Worm (Caenorhabditis elegans) whole organism, early embryonic: ENCODE data around the gene C18D4.12.

ENCODE experiments used
- B0310.2 ChIP-seq: sonication (generic microtip); optimal IDR thresholded peaks from 2 replicates; lab custom pipeline; 2016; ENCODE audit warnings: mild to moderate bottlenecking, missing genetic modification characterization, missing compliant biosample characterization
- F13C5.2 ChIP-seq: sonication (generic microtip); optimal IDR thresholded peaks from 2 replicates; lab custom pipeline; 2017; ENCODE audit warnings: mild to moderate bottlenecking, missing genetic modification characterization, inconsistent platforms, missing compliant biosample characterization
- aly-1 ChIP-seq: sonication (generic microtip); optimal IDR thresholded peaks from 2 replicates; lab custom pipeline; 2016; ENCODE audit warnings: missing genetic modification characterization, missing compliant biosample characterization
- ama-1 ChIP-seq: fragments of 150-350 bp; optimal IDR thresholded peaks from 2 replicates; lab custom pipeline; 2014
- ceh-13 ChIP-seq: fragments of 200-800 bp; sonication (Bioruptor generic); optimal IDR thresholded peaks from 2 replicates; lab custom pipeline; 2018; ENCODE audit warnings: mild to moderate bottlenecking, missing genetic modification characterization, missing compliant biosample characterization
- ceh-36 ChIP-seq: sonication (generic microtip); optimal IDR thresholded peaks from 2 replicates; lab custom pipeline; 2016; ENCODE audit warnings: missing genetic modification characterization, inconsistent platforms, missing compliant biosample characterization
- ets-7 ChIP-seq: sonication (generic microtip); optimal IDR thresholded peaks from 2 replicates; lab custom pipeline; 2016; ENCODE audit warnings: missing genotype, missing genetic modification characterization, missing compliant biosample characterization
- flt-1 ChIP-seq: fragments of 200-800 bp; sonication (Bioruptor generic); IDR thresholded peaks from 2 replicates; pipeline ENCODE4 v1.3.6; 2022; ENCODE audit warnings: missing genetic modification characterization, missing compliant biosample characterization
- hmbx-1 ChIP-seq: sonication (generic microtip); optimal IDR thresholded peaks from 2 replicates; lab custom pipeline; 2016; ENCODE audit warnings: mild to moderate bottlenecking, missing genetic modification characterization, missing compliant biosample characterization
- hmg-4 ChIP-seq: fragments of 200-800 bp; sonication (Bioruptor generic); optimal IDR thresholded peaks from 2 replicates; lab custom pipeline; 2018; ENCODE audit warnings: mild to moderate bottlenecking, missing genetic modification characterization, missing compliant biosample characterization
- hnd-1 ChIP-seq: sonication (generic microtip); optimal IDR thresholded peaks from 2 replicates; lab custom pipeline; 2016; ENCODE audit warnings: missing genetic modification characterization, missing compliant biosample characterization
- pes-1 ChIP-seq: fragments of 200-800 bp; sonication (Bioruptor generic); IDR thresholded peaks from 2 replicates; pipeline ENCODE4 v1.3.6; 2022; ENCODE audit warnings: missing genetic modification reagents, missing genetic modification characterization, missing compliant biosample characterization
- scrt-1 ChIP-seq: fragments of 200-800 bp; sonication (Bioruptor generic); IDR thresholded peaks from 2 replicates; pipeline ENCODE4 v1.3.6; 2022; ENCODE audit warnings: missing genetic modification characterization, missing compliant biosample characterization
- sea-1 ChIP-seq: fragments of 200-800 bp; sonication (Bioruptor generic); conservative IDR thresholded peaks from 2 replicates; pipeline ENCODE4 v1.3.6; 2022; ENCODE audit warnings: missing genetic modification characterization, missing compliant biosample characterization
- tbx-11 ChIP-seq: fragments of 200-800 bp; sonication (Bioruptor generic); IDR thresholded peaks from 2 replicates; pipeline ENCODE4 v1.3.6; 2022; ENCODE audit warnings: missing genetic modification characterization, missing compliant biosample characterization
- tbx-37 ChIP-seq: fragments of 200-800 bp; sonication (Bioruptor generic); conservative IDR thresholded peaks from 2 replicates; pipeline ENCODE4 v1.3.6; 2022; ENCODE audit warnings: missing genetic modification reagents, missing genetic modification characterization, missing compliant biosample characterization
- tra-4 ChIP-seq: sonication (generic microtip); optimal IDR thresholded peaks from 2 replicates; lab custom pipeline; 2017; ENCODE audit warnings: missing genetic modification characterization, missing compliant biosample characterization

C18D4.12 gene

DNA sequence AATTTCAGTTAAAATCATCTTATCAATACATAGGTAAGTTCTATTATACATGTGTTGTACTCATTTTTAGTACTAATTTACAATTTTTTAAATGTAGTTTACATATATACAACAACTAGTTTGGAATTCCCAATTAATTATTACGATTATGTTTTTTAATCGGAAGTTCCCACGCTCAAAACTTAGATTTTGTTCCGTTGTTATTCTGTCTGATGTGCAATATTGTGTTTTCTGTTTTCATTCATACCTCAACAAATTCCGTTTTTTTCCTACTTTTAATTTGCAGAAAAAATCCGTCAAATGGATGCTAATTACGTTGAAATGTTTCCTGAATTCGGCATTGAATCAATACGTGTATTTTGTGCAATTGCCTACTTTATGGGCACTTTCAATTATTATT lies 24.1 kb downstream of the C18D4.12 start, which contains the start of gene srw-31:
srw-31 (plus strand) TSS at position 301 of the 400 bp plus-strand sequence.
- TF ChIP-seq hmbx-1 (no peak), B0310.2 (tag; lab: Kevin White, UChicago) (no peak), aly-1 (tag; lab: Kevin White, UChicago) (no peak), scrt-1 (no peak), hmg-4 (GFP tag; lab: Kevin White, UChicago) (no peak), tbx-37 (GFP tag; lab: Robert Waterston, UW) (no peak), sea-1 (no peak), hnd-1 (no peak), ets-7 (tag; lab: Kevin White, UChicago) (no peak), tra-4 (tag; lab: Kevin White, UChicago) (no peak)

DNA sequence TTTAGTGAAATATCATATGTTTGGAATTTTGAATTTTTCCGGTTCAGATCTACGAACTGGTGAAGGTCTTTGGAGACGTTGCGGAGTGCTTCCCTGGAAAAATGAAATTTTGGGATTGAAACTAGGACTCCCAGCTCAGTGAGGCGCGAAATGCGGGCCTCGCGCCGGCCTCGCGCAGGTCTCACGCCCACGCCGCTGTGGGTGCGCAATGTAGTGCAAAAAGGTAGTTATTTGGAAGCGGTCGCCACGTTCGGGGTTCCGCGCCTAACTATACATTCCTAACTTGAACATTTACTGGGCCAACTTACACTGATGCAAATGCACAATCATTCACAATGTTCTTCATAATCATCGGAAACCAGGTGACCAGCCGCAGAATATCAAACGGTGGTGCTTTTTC lies 30.3 kb downstream of the C18D4.12 start:
- TF ChIP-seq ceh-36 (tag; lab: Kevin White, UChicago), result no peak
- no peak for TF ChIP-seq tra-4 (tag; lab: Kevin White, UChicago)
- no peak for TF ChIP-seq aly-1 (tag; lab: Kevin White, UChicago)
- no peak for TF ChIP-seq sea-1
- no peak for TF ChIP-seq hmg-4 (GFP tag; lab: Kevin White, UChicago)
- TF ChIP-seq ets-7 (tag; lab: Kevin White, UChicago), result no peak
- TF ChIP-seq hnd-1, result no peak

DNA sequence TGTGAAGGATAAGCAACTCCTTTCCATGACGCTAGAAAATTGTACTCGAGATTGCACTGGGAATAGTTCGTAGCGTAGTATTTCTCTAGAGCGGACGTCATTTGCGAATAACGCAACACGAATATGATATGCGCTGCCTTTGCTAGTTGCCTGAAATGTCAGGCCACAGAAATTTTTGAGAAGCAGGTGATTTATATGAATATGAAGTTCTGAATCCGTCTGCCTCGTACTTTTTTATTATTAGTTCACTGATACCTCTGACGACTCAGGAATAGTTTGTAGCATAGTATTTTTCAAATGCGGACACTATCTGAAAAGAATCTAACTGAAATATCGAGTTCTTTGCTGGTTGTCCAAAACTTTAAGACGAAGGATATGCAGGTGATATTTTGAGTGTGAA lies 34.3 kb downstream of the C18D4.12 start, which contains the start of gene srh-118:
srh-118 (minus strand) TSS at position 101 of the 400 bp plus-strand sequence.
- TF ChIP-seq hmg-4 (GFP tag; lab: Kevin White, UChicago) (no peak), B0310.2 (tag; lab: Kevin White, UChicago) (no peak), F13C5.2 (tag; lab: Kevin White, UChicago) (no peak), ceh-13 (GFP tag; lab: Kevin White, UChicago) (no peak), scrt-1 (no peak), tbx-37 (GFP tag; lab: Robert Waterston, UW) (no peak), flt-1 (GFP tag; lab: Robert Waterston, UW) (no peak), tra-4 (tag; lab: Kevin White, UChicago) (no peak), ama-1 (no peak), sea-1 (no peak)

DNA sequence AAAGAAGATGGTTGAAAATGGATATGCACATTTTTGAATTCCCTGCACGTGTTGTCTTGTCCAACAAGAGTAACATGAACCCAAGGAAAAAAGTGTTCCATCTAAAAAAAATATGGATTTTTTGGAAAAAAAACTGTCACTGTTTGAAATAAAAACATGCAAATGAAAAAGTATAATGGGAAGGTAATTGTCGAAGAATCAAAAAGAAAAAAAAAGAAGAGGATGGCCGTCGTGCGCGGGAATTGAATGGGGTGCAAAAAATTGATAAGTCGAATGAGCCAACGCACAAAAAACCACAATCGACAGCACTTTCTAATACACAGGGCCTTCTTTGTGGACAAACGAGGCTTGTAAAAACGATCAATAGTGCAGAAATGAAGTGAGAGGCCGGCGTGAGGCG lies 36.7 kb downstream of the C18D4.12 start, which contains the start of gene fbxa-102:
fbxa-102 (minus strand) TSS at position 101 of the 400 bp plus-strand sequence.
- TF ChIP-seq scrt-1, result no peak
- no peak for TF ChIP-seq hnd-1
- no peak for TF ChIP-seq tbx-11 (GFP tag; lab: Robert Waterston, UW)
- no peak for TF ChIP-seq aly-1 (tag; lab: Kevin White, UChicago)

DNA sequence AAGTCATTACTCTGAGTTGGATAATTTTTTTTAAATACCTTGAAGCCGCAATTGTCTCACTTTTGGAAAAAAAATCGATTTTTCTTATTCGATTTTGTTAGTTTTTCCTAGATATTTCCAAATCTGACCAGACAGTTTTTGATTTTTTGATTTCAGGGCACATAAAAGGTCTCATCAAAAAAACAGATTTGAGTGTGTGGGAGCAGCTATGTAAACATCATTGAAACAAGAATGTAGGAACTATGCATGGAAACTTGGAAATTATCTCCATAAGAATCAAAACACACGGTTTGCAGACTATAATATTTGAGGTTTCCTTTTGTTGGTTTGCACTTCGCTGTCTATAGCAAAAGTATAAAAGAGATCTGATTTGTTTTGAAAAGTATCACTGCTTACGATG lies 44.4 kb downstream of the C18D4.12 start, which contains the start of gene scl-24:
scl-24 (plus strand) TSS at position 301 of the 400 bp plus-strand sequence.
- TF ChIP-seq sea-1 (no peak), pes-1 (GFP tag; lab: Robert Waterston, UW) (no peak), ceh-36 (tag; lab: Kevin White, UChicago) (no peak), B0310.2 (tag; lab: Kevin White, UChicago) (no peak), tra-4 (tag; lab: Kevin White, UChicago) (no peak), F13C5.2 (tag; lab: Kevin White, UChicago) (no peak), flt-1 (GFP tag; lab: Robert Waterston, UW) (no peak), ama-1 (no peak), tbx-11 (GFP tag; lab: Robert Waterston, UW) (no peak), ceh-13 (GFP tag; lab: Kevin White, UChicago) (no peak), hmg-4 (GFP tag; lab: Kevin White, UChicago) (no peak), ets-7 (tag; lab: Kevin White, UChicago) (no peak), aly-1 (tag; lab: Kevin White, UChicago) (no peak), scrt-1 (no peak), hmbx-1 (no peak), tbx-37 (GFP tag; lab: Robert Waterston, UW) (no peak), hnd-1 (no peak)

DNA sequence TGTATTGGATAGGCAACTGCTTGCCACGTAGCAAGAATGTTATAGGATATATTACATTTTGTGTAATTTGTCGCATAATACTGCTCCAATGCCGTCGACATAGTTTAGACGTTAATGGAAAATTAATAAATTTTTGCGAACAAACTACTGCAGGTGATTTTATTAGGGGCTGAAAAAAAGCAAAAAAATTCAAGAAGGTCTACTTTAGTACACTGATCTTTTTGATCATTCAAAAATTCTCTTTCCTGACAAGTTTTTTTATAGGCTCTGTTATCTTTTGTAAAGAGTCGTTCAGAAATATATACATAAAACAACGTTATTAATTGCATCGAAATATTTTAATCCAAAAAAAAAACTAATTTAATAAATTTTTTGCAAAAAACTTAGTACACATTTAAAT lies 45.3 kb downstream of the C18D4.12 start, which contains the start of gene srh-111:
srh-111 (minus strand) TSS at position 101 of the 400 bp plus-strand sequence.
- no peak for TF ChIP-seq tra-4 (tag; lab: Kevin White, UChicago)
- no peak for TF ChIP-seq tbx-11 (GFP tag; lab: Robert Waterston, UW)
- TF ChIP-seq ets-7 (tag; lab: Kevin White, UChicago), result no peak
